Worm (Caenorhabditis elegans) whole organism, young adult: Measurements from ENCODE around the gene rsr-2.

Source experiments
- B0019.2 ChIP-seq: fragments of 200-800 bp; sonication (Bioruptor generic); conservative IDR thresholded peaks from 2 replicates; pipeline ENCODE4 v1.3.6; 2022; ENCODE audit warnings: missing genetic modification reagents, missing genetic modification characterization, missing compliant biosample characterization
- B0035.1 ChIP-seq: sonication (generic microtip); optimal IDR thresholded peaks from 2 replicates; lab custom pipeline; 2016; ENCODE audit warnings: missing genetic modification characterization, mild to moderate bottlenecking, missing compliant biosample characterization, missing genotype, missing genetic modification reagents
- F10E7.11 ChIP-seq: sonication (generic microtip); optimal IDR thresholded peaks from 2 replicates; lab custom pipeline; 2017; ENCODE audit warnings: mild to moderate bottlenecking, missing genetic modification characterization, moderate library complexity, missing compliant biosample characterization
- Y53F4B.3 ChIP-seq: fragments of 200-800 bp; sonication (Bioruptor generic); IDR thresholded peaks from 2 replicates; pipeline ENCODE4 v1.3.6; 2022; ENCODE audit warnings: missing genetic modification reagents, missing genetic modification characterization, missing compliant biosample characterization
- Y67H2A.10 ChIP-seq: fragments of 200-800 bp; sonication (Bioruptor generic); conservative IDR thresholded peaks from 2 replicates; pipeline ENCODE4 v1.3.6; 2022; ENCODE audit warnings: missing genetic modification reagents, missing genetic modification characterization, missing compliant biosample characterization
- aptf-3 ChIP-seq: fragments of 200-800 bp; sonication (Bioruptor generic); IDR thresholded peaks from 2 replicates; pipeline ENCODE4 v1.3.6; 2022; ENCODE audit warnings: missing genetic modification characterization, missing compliant biosample characterization
- atf-7 ChIP-seq: sonication (generic microtip); optimal IDR thresholded peaks from 2 replicates; lab custom pipeline; 2017; ENCODE audit warnings: mild to moderate bottlenecking, missing genetic modification characterization, missing compliant biosample characterization
- athp-1 ChIP-seq: sonication (generic microtip); optimal IDR thresholded peaks from 2 replicates; lab custom pipeline; 2017; ENCODE audit warnings: mild to moderate bottlenecking, missing genetic modification characterization, missing compliant biosample characterization
- attf-3 ChIP-seq: fragments of 200-800 bp; sonication (Bioruptor generic); conservative IDR thresholded peaks from 2 replicates; pipeline ENCODE4 v1.3.6; 2022; ENCODE audit warnings: missing genetic modification reagents, missing genetic modification characterization, missing compliant biosample characterization
- attf-6 ChIP-seq: fragments of 200-800 bp; sonication (Bioruptor generic); IDR thresholded peaks from 2 replicates; pipeline ENCODE4 v1.3.6; 2022; ENCODE audit warnings: missing genetic modification reagents, missing genetic modification characterization, missing compliant biosample characterization
- bed-2 ChIP-seq: fragments of 200-800 bp; sonication (Bioruptor generic); IDR thresholded peaks from 2 replicates; pipeline ENCODE4 v1.3.6; 2022; ENCODE audit warnings: missing genetic modification reagents, missing genetic modification characterization, missing compliant biosample characterization
- ceh-40 ChIP-seq: fragments of 200-800 bp; sonication (Bioruptor generic); IDR thresholded peaks from 2 replicates; pipeline ENCODE4 v1.3.6; 2022; ENCODE audit warnings: missing genetic modification characterization, missing compliant biosample characterization
- ceh-79 ChIP-seq: sonication (generic microtip); optimal IDR thresholded peaks from 2 replicates; lab custom pipeline; 2017; ENCODE audit warnings: mild to moderate bottlenecking, missing genetic modification characterization, missing compliant biosample characterization
- ceh-91 ChIP-seq: fragments of 200-800 bp; sonication (Bioruptor generic); IDR thresholded peaks from 2 replicates; pipeline ENCODE4 v1.3.6; 2022; ENCODE audit warnings: missing genetic modification reagents, missing genetic modification characterization, missing compliant biosample characterization
- chd-7 ChIP-seq: sonication (generic microtip); optimal IDR thresholded peaks from 2 replicates; lab custom pipeline; 2016; ENCODE audit warnings: mild to moderate bottlenecking, missing genetic modification characterization, moderate library complexity, missing compliant biosample characterization
- dox-1 ChIP-seq: fragments of 200-800 bp; sonication (Bioruptor generic); IDR thresholded peaks from 2 replicates; pipeline ENCODE4 v1.3.6; 2022; ENCODE audit warnings: missing genetic modification reagents, missing genetic modification characterization, missing compliant biosample characterization
- dpl-1 ChIP-seq: fragments of 150-350 bp; optimal IDR thresholded peaks from 2 replicates; lab custom pipeline; 2014; ENCODE audit warnings: missing biosample characterization, missing genetic modification reagents, missing genetic modification characterization
- gei-17 ChIP-seq: fragments of 200-800 bp; sonication (Bioruptor generic); optimal IDR thresholded peaks from 2 replicates; lab custom pipeline; 2018; ENCODE audit warnings: mild to moderate bottlenecking, missing genetic modification characterization, missing compliant biosample characterization
- hlh-12 ChIP-seq: sonication (generic microtip); optimal IDR thresholded peaks from 2 replicates; lab custom pipeline; 2016; ENCODE audit warnings: missing genetic modification characterization, missing compliant biosample characterization
- let-526 ChIP-seq: fragments of 200-800 bp; sonication (Bioruptor generic); IDR thresholded peaks from 2 replicates; pipeline ENCODE4 v1.3.6; 2022; ENCODE audit warnings: missing genetic modification reagents, missing genetic modification characterization, missing compliant biosample characterization
- let-607 ChIP-seq, 2 experiments: fragments of 200-800 bp in 1 of 2; sonication (Bioruptor generic) in 1 of 2; sonication (generic microtip) in 1 of 2; optimal IDR thresholded peaks; 2 replicates each; lab custom pipeline; 2016 to 2018; ENCODE audit warnings: mild to moderate bottlenecking in 2 of 2, missing compliant biosample characterization in 2 of 2, missing genetic modification characterization in 2 of 2, moderate library complexity in 2 of 2, missing genotype in 1 of 2
- lin-26 ChIP-seq: fragments of 200-800 bp; sonication (Bioruptor generic); IDR thresholded peaks from 2 replicates; pipeline ENCODE4 v1.3.6; 2022; ENCODE audit warnings: missing genetic modification reagents, missing genetic modification characterization, missing compliant biosample characterization
- lin-40 ChIP-seq: sonication (generic microtip); optimal IDR thresholded peaks from 2 replicates; lab custom pipeline; 2016; ENCODE audit warnings: missing genetic modification characterization, mild to moderate bottlenecking, missing compliant biosample characterization, missing genotype, missing genetic modification reagents
- lsl-1 ChIP-seq: fragments of 200-800 bp; sonication (Bioruptor generic); optimal IDR thresholded peaks from 2 replicates; lab custom pipeline; 2018; ENCODE audit warnings: mild to moderate bottlenecking, missing genetic modification characterization, moderate library complexity, missing compliant biosample characterization
- madf-3 ChIP-seq: fragments of 200-800 bp; sonication (Bioruptor generic); IDR thresholded peaks from 2 replicates; pipeline ENCODE4 v1.3.6; 2022; ENCODE audit warnings: missing genetic modification reagents, missing genetic modification characterization, missing compliant biosample characterization
- nfya-2 ChIP-seq: fragments of 200-800 bp; sonication (Bioruptor generic); IDR thresholded peaks from 2 replicates; pipeline ENCODE4 v1.3.6; 2022; ENCODE audit warnings: missing genetic modification reagents, missing genetic modification characterization, missing compliant biosample characterization
- nhr-27 ChIP-seq: fragments of 200-800 bp; sonication (Bioruptor generic); optimal IDR thresholded peaks from 2 replicates; lab custom pipeline; 2018; ENCODE audit warnings: mild to moderate bottlenecking, missing genetic modification characterization, moderate library complexity, missing compliant biosample characterization
- nhr-90 ChIP-seq: sonication (generic microtip); optimal IDR thresholded peaks from 2 replicates; lab custom pipeline; 2016; ENCODE audit warnings: missing genotype, mild to moderate bottlenecking, missing genetic modification characterization, missing compliant biosample characterization
- pha-4 ChIP-seq: fragments of 150-350 bp; sonication (generic microtip); optimal IDR thresholded peaks from 2 replicates; lab custom pipeline; 2014; ENCODE audit warnings: missing biosample characterization, missing genetic modification reagents, missing genetic modification characterization
- sea-2 ChIP-seq: fragments of 200-800 bp; sonication (Bioruptor generic); IDR thresholded peaks from 2 replicates; pipeline ENCODE4 v1.3.6; 2022; ENCODE audit warnings: missing genetic modification characterization, missing compliant biosample characterization
- snpc-3.4 ChIP-seq: sonication (generic microtip); optimal IDR thresholded peaks from 2 replicates; lab custom pipeline; 2017; ENCODE audit warnings: missing genetic modification characterization, mild to moderate bottlenecking, missing compliant biosample characterization, antibody characterized with exemption, moderate library complexity, missing genotype, missing genetic modification reagents
- sptf-2 ChIP-seq: fragments of 200-800 bp; sonication (Bioruptor generic); optimal IDR thresholded peaks from 2 replicates; lab custom pipeline; 2018; ENCODE audit warnings: mild to moderate bottlenecking, missing genetic modification characterization, missing compliant biosample characterization
- tbx-9 ChIP-seq: sonication (generic microtip); optimal IDR thresholded peaks from 2 replicates; lab custom pipeline; 2016; ENCODE audit warnings: borderline replicate concordance, missing genetic modification characterization, inconsistent platforms, missing compliant biosample characterization
- tlf-1 ChIP-seq: fragments of 200-800 bp; sonication (Bioruptor generic); optimal IDR thresholded peaks from 2 replicates; lab custom pipeline; 2018; ENCODE audit warnings: mild to moderate bottlenecking, missing genetic modification characterization, missing compliant biosample characterization
- unc-130 ChIP-seq: sonication (generic microtip); optimal IDR thresholded peaks from 2 replicates; lab custom pipeline; 2016; ENCODE audit warnings: missing genetic modification reagents, missing genetic modification characterization, missing compliant biosample characterization
- ztf-25 ChIP-seq: fragments of 200-800 bp; sonication (Bioruptor generic); IDR thresholded peaks from 2 replicates; pipeline ENCODE4 v1.3.6; 2022; ENCODE audit warnings: missing genetic modification reagents, missing genetic modification characterization, missing compliant biosample characterization

The rsr-2 gene

DNA sequence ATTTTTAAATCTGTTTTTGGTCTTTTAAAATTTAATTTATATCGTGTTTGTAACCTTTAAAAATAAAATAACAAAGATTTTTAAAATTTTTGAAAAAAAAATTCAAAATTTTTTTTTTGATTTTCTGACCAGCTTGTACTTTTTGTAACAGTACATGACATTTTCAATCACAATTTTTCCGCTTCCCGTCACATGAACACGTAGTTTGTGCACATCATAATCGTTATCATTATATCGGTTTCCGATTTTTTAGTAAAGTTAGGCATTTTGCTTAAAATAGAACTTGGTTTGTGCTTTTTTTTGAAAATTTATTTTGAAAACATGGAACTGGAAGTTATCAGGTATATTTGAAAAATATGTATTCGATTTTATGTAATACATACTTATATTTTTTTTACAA is 38.4 kb upstream of the rsr-2 start (continued):
- TF ChIP-seq lin-26 (no peak), Y53F4B.3 (GFP tag; lab: Robert Waterston, UW) (no peak), B0035.1 (tag; lab: Kevin White, UChicago) (no peak), lin-40 (tag; lab: Kevin White, UChicago) (no peak)

- TF ChIP-seq ztf-25 (GFP tag; lab: Robert Waterston, UW) (no peak), attf-6 (GFP tag; lab: Robert Waterston, UW) (no peak), bed-2 (GFP tag; lab: Robert Waterston, UW) (no peak), atf-7 (no peak), dpl-1 (GFP tag; lab: Kevin White, UChicago) (no peak), hlh-12 (no peak), attf-3 (GFP tag; lab: Robert Waterston, UW) (no peak), pha-4 (no peak), Y67H2A.10 (GFP tag; lab: Robert Waterston, UW) (no peak), snpc-3.4 (tag; lab: Kevin White, UChicago) (no peak), madf-3 (no peak), sptf-2 (GFP tag; lab: Kevin White, UChicago) (no peak)
Observed at ce11 chrII:12189193-12189592, 36.0 kb upstream of the rsr-2 start.

DNA sequence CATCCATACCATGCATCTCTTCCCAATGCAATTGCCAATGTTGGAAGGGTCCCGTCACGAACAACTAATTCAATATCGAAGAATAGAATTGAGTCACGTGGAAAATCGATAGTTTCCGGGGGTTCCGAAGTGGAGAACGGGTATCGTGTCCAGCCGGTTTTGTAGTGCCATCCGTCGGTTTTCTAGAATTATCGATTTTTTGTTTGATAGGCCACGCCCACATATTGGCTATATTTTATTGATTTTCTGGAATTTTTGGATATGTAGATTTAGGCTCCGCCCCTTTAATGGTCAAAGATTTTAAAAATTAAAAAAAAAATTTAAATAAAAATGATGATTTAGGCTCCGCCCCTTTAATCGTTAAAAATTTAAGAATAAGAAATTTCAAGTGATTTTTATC is 25.9 kb upstream of the rsr-2 start:
- TF ChIP-seq ceh-91 (GFP tag; lab: Robert Waterston, UW) (no peak), ceh-40 (no peak), lsl-1 (GFP tag; lab: Kevin White, UChicago) (no peak), aptf-3 (no peak), lin-26 (no peak), gei-17 (GFP tag; lab: Kevin White, UChicago) (no peak)

ce11 chrII:12199912-12200637 is 25.1 kb upstream of the rsr-2 start, which contains the start of gene polg-1:
TSS of gene polg-1 (minus strand) at chrII:12199962.
- TF ChIP-seq attf-6 (GFP tag; lab: Robert Waterston, UW) (no peak), lsl-1 (GFP tag; lab: Kevin White, UChicago) (peak; percentile 46), dox-1 (GFP tag; lab: Robert Waterston, UW) (no peak)

ce11 chrII:12202281-12202680 is 22.9 kb upstream of the rsr-2 start, which contains the start of gene trpp-5:
TSS of gene trpp-5 (minus strand) at chrII:12202381.
- TF ChIP-seq lsl-1 (GFP tag; lab: Kevin White, UChicago) = no peak
- TF ChIP-seq ceh-79 (tag; lab: Kevin White, UChicago) = no peak
- no peak for TF ChIP-seq tbx-9 (tag; lab: Kevin White, UChicago)
- no peak for TF ChIP-seq ztf-25 (GFP tag; lab: Robert Waterston, UW)

ce11 chrII:12202921-12203320 is 22.2 kb upstream of the rsr-2 start, which contains the start of gene aqp-12:
TSS of gene aqp-12 (plus strand) at chrII:12203221.
- TF ChIP-seq nhr-90 (tag; lab: Kevin White, UChicago) (no peak), tlf-1 (no peak), F10E7.11 (no peak), chd-7 (tag; lab: Kevin White, UChicago) (no peak), athp-1 (no peak), nfya-2 (GFP tag; lab: Robert Waterston, UW) (no peak), tbx-9 (tag; lab: Kevin White, UChicago) (no peak), unc-130 (GFP tag; lab: Kevin White, UChicago) (no peak), ceh-40 (no peak), nhr-27 (tag; lab: Kevin White, UChicago) (no peak), B0019.2 (GFP tag; lab: Robert Waterston, UW) (no peak), lin-40 (tag; lab: Kevin White, UChicago) (no peak), sea-2 (GFP tag; lab: Robert Waterston, UW) (no peak), let-526 (no peak), let-607 (tag; optimal IDR thresholded peaks at IDR 0.05; lab: Kevin White, UChicago) (no peak)
